Worm (Caenorhabditis elegans): ENCODE data around the gene cah-1.
A peak's percentile ranks its signal among the peaks of the same experiment; 100 is the strongest.

The cah-1 gene

DNA sequence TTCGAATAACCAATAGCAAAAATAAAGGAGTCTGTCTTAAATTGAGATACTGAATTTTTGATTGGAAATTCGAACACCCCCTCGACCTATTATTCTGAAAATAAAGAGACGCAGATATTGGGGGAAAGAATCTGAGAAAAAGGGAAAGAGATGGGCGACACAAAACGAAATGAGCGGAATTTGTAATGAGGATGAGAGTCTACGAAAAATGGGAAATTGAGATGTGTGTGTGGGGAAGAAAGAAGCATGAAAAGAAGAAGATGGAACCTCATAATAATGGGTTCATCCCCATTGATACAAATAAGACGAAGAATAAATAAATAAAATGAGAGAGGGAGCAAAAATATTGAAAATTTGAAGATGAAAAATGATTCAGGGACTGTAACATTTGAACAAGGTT lies at the start of gene cah-1:
TSS of gene cah-1 (minus strand) at position 101 of the 400 bp plus-strand sequence.
- no peak for TF ChIP-seq him-1 (tag; optimal IDR thresholded peaks at IDR 0.05)

DNA sequence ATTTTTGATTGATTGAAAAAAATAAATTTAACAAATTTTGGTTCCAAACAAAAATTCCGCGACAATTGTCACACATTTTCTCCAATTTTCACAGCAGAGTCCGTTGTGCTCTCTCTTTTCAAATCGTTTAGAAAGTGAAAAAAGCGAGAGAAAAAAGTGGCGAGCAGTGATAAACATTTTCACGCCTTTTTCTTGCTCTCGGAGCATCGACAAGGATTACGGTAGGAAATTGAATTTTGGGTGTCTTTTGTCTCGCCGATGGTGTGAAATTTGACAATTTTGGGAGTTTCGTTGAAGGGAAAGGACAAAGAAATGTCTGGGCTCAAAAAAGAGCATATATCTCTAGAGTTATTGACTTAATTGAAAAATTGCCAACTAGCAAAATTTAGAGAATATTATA lies 49.1 kb upstream of the cah-1 start:
- no peak for TF ChIP-seq him-1 (tag; optimal IDR thresholded peaks at IDR 0.05)

DNA sequence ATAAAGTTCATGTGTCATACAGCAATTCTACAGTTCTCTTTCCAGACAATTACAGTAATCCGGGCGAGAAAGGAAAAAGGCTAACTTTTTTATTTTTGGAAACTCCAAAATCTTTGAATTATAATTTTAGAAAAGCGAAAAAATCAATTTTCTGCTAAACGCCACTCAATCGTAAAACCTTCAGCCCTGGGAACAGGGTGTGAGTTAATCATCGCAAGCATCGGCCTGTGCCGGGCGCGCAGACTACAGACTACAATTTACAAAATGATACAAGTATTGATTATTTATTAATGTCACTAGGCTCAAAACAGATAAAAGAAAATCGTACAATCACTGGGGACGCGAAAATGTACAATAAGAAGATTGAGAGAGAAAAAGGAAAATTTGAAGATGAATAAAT lies 45.2 kb upstream of the cah-1 start:
- no peak for TF ChIP-seq dao-5 (tag; optimal IDR thresholded peaks at IDR 0.05)
- no peak for TF ChIP-seq W03F9.2 (tag; optimal IDR thresholded peaks at IDR 0.05)
- no peak for TF ChIP-seq him-1 (tag; optimal IDR thresholded peaks at IDR 0.05)

DNA sequence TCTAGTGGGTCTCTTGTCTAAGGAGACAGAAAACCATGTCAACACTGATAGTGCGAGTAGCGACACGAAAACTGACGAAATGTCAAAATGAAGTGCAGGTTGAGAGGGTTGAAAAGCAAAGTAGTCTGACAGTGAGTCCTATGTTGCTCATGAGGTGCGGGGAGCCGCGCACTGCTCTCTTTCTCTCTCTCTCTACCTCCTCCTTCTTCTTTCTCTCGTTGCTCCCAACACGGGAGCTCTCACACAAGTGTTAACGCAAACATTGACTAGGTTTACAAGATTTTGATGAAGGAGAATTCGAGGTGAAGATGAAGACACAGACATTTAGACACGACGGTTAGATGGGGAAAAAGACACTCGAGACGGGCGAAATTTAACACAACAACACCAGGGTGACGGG lies 43.8 kb upstream of the cah-1 start:
- TF ChIP-seq W03F9.2 (tag; optimal IDR thresholded peaks at IDR 0.05) (no peak), him-1 (tag; optimal IDR thresholded peaks at IDR 0.05) (no peak), dao-5 (tag; optimal IDR thresholded peaks at IDR 0.05) (no peak)

DNA sequence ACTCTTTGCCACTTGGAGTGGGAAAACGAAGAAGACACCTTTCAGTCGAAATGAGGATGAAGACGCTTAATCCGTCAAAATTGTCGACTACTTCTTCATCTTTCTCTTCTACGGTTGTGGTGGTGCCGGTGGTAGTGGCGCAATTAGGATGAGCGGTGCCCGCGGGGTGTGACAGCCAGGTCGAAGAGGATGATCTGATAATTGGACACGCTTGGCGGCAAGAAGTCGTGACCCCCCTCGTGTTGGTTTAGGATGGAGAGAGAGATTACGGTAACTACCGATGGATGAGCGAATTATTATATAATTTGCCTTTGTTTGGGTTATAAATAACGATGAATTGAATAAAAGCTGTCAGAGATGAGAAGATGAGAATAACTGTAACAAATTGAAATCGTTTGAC lies 41.6 kb upstream of the cah-1 start:
- TF ChIP-seq him-1 (tag; optimal IDR thresholded peaks at IDR 0.05) = no peak
- no peak for TF ChIP-seq dao-5 (tag; optimal IDR thresholded peaks at IDR 0.05)
- TF ChIP-seq W03F9.2 (tag; optimal IDR thresholded peaks at IDR 0.05) = no peak

DNA sequence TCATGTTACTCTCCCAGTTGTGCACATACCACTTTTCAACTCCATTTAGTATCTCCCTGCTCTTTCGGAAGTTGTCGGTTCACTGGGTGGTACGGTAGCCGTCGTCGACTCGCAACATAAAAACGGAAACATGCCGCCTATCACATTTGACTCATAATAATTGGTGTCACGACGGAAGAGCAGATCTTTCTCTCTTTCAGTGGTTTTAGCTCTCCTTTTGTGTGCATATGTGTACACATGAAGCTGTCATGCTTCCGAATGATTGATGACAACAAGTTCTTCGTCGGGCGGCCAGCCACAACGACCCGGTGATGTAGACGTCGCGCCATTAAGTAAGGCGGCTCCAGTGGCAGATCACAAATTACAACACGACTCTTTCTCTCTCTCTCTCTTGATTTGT lies 40.3 kb upstream of the cah-1 start:
- TF ChIP-seq him-1 (tag; optimal IDR thresholded peaks at IDR 0.05) = no peak
- TF ChIP-seq dao-5 (tag; optimal IDR thresholded peaks at IDR 0.05) = no peak
- TF ChIP-seq W03F9.2 (tag; optimal IDR thresholded peaks at IDR 0.05) = no peak

- no peak for TF ChIP-seq dao-5 (tag; optimal IDR thresholded peaks at IDR 0.05)
- no peak for TF ChIP-seq W03F9.2 (tag; optimal IDR thresholded peaks at IDR 0.05)
- no peak for TF ChIP-seq him-1 (tag; optimal IDR thresholded peaks at IDR 0.05)
Observed at ce11 chrIII:5124385-5124784, 39.0 kb upstream of the cah-1 start.

DNA sequence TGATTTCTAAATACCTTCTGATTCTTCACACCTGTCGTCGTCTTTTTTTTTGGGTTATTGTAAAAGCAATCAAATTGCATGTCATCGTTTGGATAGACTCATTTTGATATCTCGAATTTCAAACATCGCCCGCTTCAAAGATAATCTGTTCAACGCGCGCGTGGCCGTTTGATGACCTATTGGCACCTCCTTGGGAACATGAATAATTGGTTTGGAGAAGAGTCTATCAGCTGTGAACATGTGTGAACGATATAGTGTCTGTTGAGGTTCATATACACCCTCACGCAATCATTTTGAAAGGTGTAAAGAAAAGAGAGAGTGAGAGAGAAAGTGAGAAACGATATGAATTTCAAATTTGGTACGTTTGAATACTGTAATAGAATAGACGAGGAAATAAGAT lies 35.2 kb upstream of the cah-1 start:
- TF ChIP-seq him-1 (tag; optimal IDR thresholded peaks at IDR 0.05) (no peak), W03F9.2 (tag; optimal IDR thresholded peaks at IDR 0.05) (no peak), dao-5 (tag; optimal IDR thresholded peaks at IDR 0.05) (no peak)

ce11 chrIII:5119063-5119462 lies 33.6 kb upstream of the cah-1 start:
- no peak for TF ChIP-seq W03F9.2 (tag; optimal IDR thresholded peaks at IDR 0.05)

- TF ChIP-seq W03F9.2 (tag; optimal IDR thresholded peaks at IDR 0.05) = no peak
- no peak for TF ChIP-seq dao-5 (tag; optimal IDR thresholded peaks at IDR 0.05)
- TF ChIP-seq him-1 (tag; optimal IDR thresholded peaks at IDR 0.05) = no peak
Observed at ce11 chrIII:5112998-5113397, 27.6 kb upstream of the cah-1 start.

ce11 chrIII:5112399-5112798 lies 27.0 kb upstream of the cah-1 start:
- no peak for TF ChIP-seq dao-5 (tag; optimal IDR thresholded peaks at IDR 0.05)
- no peak for TF ChIP-seq W03F9.2 (tag; optimal IDR thresholded peaks at IDR 0.05)
- TF ChIP-seq him-1 (tag; optimal IDR thresholded peaks at IDR 0.05) = no peak

DNA sequence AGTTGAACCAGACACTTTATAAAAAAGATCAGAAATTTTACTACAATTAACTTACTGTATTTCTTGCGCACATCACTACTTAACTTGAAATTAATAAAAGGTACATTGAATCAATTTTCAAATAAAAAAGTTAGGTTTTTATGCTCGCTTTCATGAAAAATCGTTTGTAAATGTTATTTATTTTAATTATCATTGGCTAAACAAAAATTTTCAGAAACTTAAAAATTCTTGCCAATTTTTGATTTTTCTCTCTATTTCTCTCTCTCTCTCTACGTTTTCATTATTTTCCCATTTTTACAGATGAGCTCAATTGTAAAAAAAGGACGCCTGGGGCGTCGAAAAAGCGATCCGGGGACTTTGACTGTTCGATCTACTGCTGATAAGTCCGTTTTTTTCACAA lies 24.0 kb upstream of the cah-1 start, which contains the start of gene sax-2:
TSS of gene sax-2 (plus strand) at position 301 of the 400 bp plus-strand sequence.
- no peak for TF ChIP-seq him-1 (tag; optimal IDR thresholded peaks at IDR 0.05)
- TF ChIP-seq dao-5 (tag; optimal IDR thresholded peaks at IDR 0.05) = no peak
- no peak for TF ChIP-seq W03F9.2 (tag; optimal IDR thresholded peaks at IDR 0.05)

ce11 chrIII:5108746-5109145 lies 23.3 kb upstream of the cah-1 start:
- TF ChIP-seq him-1 (tag; optimal IDR thresholded peaks at IDR 0.05) = no peak
- TF ChIP-seq W03F9.2 (tag; optimal IDR thresholded peaks at IDR 0.05) = peak; percentile 70

ce11 chrIII:5107959-5108358 lies 22.5 kb upstream of the cah-1 start:
- no peak for TF ChIP-seq him-1 (tag; optimal IDR thresholded peaks at IDR 0.05)
- TF ChIP-seq W03F9.2 (tag; optimal IDR thresholded peaks at IDR 0.05) = no peak
- TF ChIP-seq dao-5 (tag; optimal IDR thresholded peaks at IDR 0.05) = no peak

- no peak for TF ChIP-seq W03F9.2 (tag; optimal IDR thresholded peaks at IDR 0.05)
- no peak for TF ChIP-seq dao-5 (tag; optimal IDR thresholded peaks at IDR 0.05)
- no peak for TF ChIP-seq him-1 (tag; optimal IDR thresholded peaks at IDR 0.05)
Observed at ce11 chrIII:5106893-5107471, 21.6 kb upstream of the cah-1 start, which contains the start of gene dpy-17. TSS of gene dpy-17 (plus strand) at chrIII:5107330.

DNA sequence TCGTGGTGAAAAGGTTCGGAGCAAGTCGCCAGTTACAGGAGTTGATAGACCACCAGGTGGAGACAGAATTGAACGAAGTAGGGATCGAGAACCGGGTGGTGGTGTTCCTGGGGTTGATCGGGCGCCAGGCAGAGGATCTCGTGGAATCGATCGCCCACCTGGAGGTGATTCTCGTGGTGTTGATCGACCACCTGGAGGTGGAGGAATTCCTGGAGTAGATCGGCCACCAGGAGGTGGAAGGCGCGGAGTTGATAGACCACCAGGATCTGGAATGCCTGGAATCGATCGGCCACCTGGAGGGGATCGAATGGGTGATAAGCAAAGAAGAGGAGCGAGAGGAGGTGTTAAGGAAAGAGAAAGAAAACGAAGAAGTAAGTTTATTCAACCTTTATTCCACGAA lies 20.1 kb upstream of the cah-1 start:
- no peak for TF ChIP-seq him-1 (tag; optimal IDR thresholded peaks at IDR 0.05)
- no peak for TF ChIP-seq dao-5 (tag; optimal IDR thresholded peaks at IDR 0.05)
- no peak for TF ChIP-seq W03F9.2 (tag; optimal IDR thresholded peaks at IDR 0.05)

Data from whole organism, L4/young adult.